Fruit fly (Drosophila melanogaster): Measurements from ENCODE around the gene Sol1.

- TF ChIP-seq CG8301 (tag; optimal IDR thresholded peaks at IDR 0.05): no peak
- TF ChIP-seq fd96Ca (GFP tag; IDR thresholded peaks at IDR 0.05): no peak; the same call in 2 of the 3 replicates
- TF ChIP-seq CG12605 (GFP tag; IDR thresholded peaks at IDR 0.05): no peak
- TF ChIP-seq rn (GFP tag; IDR thresholded peaks at IDR 0.05): no peak
- no peak for TF ChIP-seq CG34367 (tag; optimal IDR thresholded peaks at IDR 0.05)
- no peak for TF ChIP-seq Snoo (tag; optimal IDR thresholded peaks at IDR 0.05)
Measured at dm6 chr3R:12441008-12441606, 55.1 kb downstream of the Sol1 start.
